Worm (Caenorhabditis elegans) whole organism, late embryonic: ENCODE data around the gene C26B2.8.

Experiments used
- C08G9.2 ChIP-seq: sonication (generic microtip); optimal IDR thresholded peaks from 2 replicates; lab custom pipeline; 2016; ENCODE audit warnings: mild to moderate bottlenecking, missing genetic modification characterization, moderate library complexity, missing compliant biosample characterization
- F13H6.1 ChIP-seq: sonication (generic microtip); optimal IDR thresholded peaks from 2 replicates; lab custom pipeline; 2016; ENCODE audit warnings: missing genetic modification characterization, missing compliant biosample characterization
- K02D7.2 ChIP-seq: sonication (generic microtip); optimal IDR thresholded peaks from 2 replicates; lab custom pipeline; 2017; ENCODE audit warnings: mild to moderate bottlenecking, missing genetic modification characterization, missing compliant biosample characterization
- K09A11.1 ChIP-seq: sonication (generic microtip); optimal IDR thresholded peaks from 2 replicates; lab custom pipeline; 2017; ENCODE audit warnings: antibody characterized with exemption, mild to moderate bottlenecking, missing genetic modification characterization, missing compliant biosample characterization; ENCODE audit not compliant: insufficient read depth
- Y22D7AL.16 ChIP-seq: sonication (generic microtip); optimal IDR thresholded peaks from 2 replicates; lab custom pipeline; 2016; ENCODE audit warnings: missing genetic modification characterization, missing compliant biosample characterization
- ahr-1 ChIP-seq: sonication (generic microtip); optimal IDR thresholded peaks from 2 replicates; lab custom pipeline; 2016; ENCODE audit warnings: missing genetic modification characterization, missing compliant biosample characterization
- ama-1 ChIP-seq: fragments of 150-350 bp; optimal IDR thresholded peaks from 2 replicates; lab custom pipeline; 2014
- ceh-14 ChIP-seq: sonication (generic microtip); optimal IDR thresholded peaks from 2 replicates; lab custom pipeline; 2016; ENCODE audit warnings: missing genotype, missing genetic modification characterization, missing compliant biosample characterization
- ceh-18 ChIP-seq: sonication (generic microtip); optimal IDR thresholded peaks from 2 replicates; lab custom pipeline; 2016; ENCODE audit warnings: missing genetic modification characterization, missing compliant biosample characterization
- ceh-19 ChIP-seq: fragments of 200-800 bp; sonication (Bioruptor generic); optimal IDR thresholded peaks from 2 replicates; lab custom pipeline; 2018; ENCODE audit warnings: mild to moderate bottlenecking, missing genetic modification characterization, missing compliant biosample characterization
- ceh-34 ChIP-seq: sonication (generic microtip); optimal IDR thresholded peaks from 2 replicates; lab custom pipeline; 2016; ENCODE audit warnings: mild to moderate bottlenecking, missing genetic modification characterization, missing compliant biosample characterization
- ceh-48 ChIP-seq: sonication (generic microtip); optimal IDR thresholded peaks from 2 replicates; lab custom pipeline; 2016; ENCODE audit warnings: missing genetic modification characterization, inconsistent platforms, missing compliant biosample characterization
- dve-1 ChIP-seq: sonication (generic microtip); optimal IDR thresholded peaks from 2 replicates; lab custom pipeline; 2017; ENCODE audit warnings: antibody characterized with exemption, mild to moderate bottlenecking, missing genetic modification characterization, missing compliant biosample characterization
- elt-2 ChIP-seq: sonication (generic microtip); optimal IDR thresholded peaks from 2 replicates; lab custom pipeline; 2016; ENCODE audit warnings: missing genetic modification reagents, missing genetic modification characterization, missing compliant biosample characterization
- elt-4 ChIP-seq: sonication (generic microtip); optimal IDR thresholded peaks from 2 replicates; lab custom pipeline; 2016; ENCODE audit warnings: missing genetic modification characterization, missing compliant biosample characterization
- ets-4 ChIP-seq: sonication (generic microtip); optimal IDR thresholded peaks from 2 replicates; lab custom pipeline; 2016; ENCODE audit warnings: missing genetic modification characterization, missing compliant biosample characterization
- fkh-10 ChIP-seq: fragments of 150-350 bp; optimal IDR thresholded peaks from 2 replicates; lab custom pipeline; 2014; ENCODE audit warnings: missing biosample characterization, missing genetic modification reagents, missing genetic modification characterization
- gmeb-2 ChIP-seq: sonication (generic microtip); optimal IDR thresholded peaks from 2 replicates; lab custom pipeline; 2016; ENCODE audit warnings: missing genetic modification characterization, inconsistent platforms, missing compliant biosample characterization
- hlh-13 ChIP-seq: fragments of 200-800 bp; sonication (Bioruptor generic); optimal IDR thresholded peaks from 2 replicates; lab custom pipeline; 2018; ENCODE audit warnings: mild to moderate bottlenecking, missing genetic modification characterization, missing compliant biosample characterization
- hlh-30 ChIP-seq: sonication (generic microtip); optimal IDR thresholded peaks from 2 replicates; lab custom pipeline; 2017; ENCODE audit warnings: antibody characterized with exemption, missing genetic modification characterization, missing compliant biosample characterization; ENCODE audit not compliant: insufficient read depth
- hlh-6 ChIP-seq: sonication (generic microtip); optimal IDR thresholded peaks from 2 replicates; lab custom pipeline; 2016; ENCODE audit warnings: missing genotype, missing genetic modification characterization, missing compliant biosample characterization
- hlh-8 ChIP-seq: sonication (generic microtip); optimal IDR thresholded peaks from 2 replicates; lab custom pipeline; 2016; ENCODE audit warnings: missing genotype, missing genetic modification characterization, missing compliant biosample characterization
- lim-6 ChIP-seq: sonication (generic microtip); optimal IDR thresholded peaks from 2 replicates; lab custom pipeline; 2016; ENCODE audit warnings: missing genetic modification characterization, missing compliant biosample characterization
- lin-11 ChIP-seq: fragments of 200-800 bp; sonication (Bioruptor generic); optimal IDR thresholded peaks from 2 replicates; lab custom pipeline; 2018; ENCODE audit warnings: mild to moderate bottlenecking, missing genetic modification characterization, missing compliant biosample characterization
- nfya-1 ChIP-seq: sonication (generic microtip); optimal IDR thresholded peaks from 2 replicates; lab custom pipeline; 2017; ENCODE audit warnings: missing genetic modification characterization, mild to moderate bottlenecking, missing compliant biosample characterization, antibody characterized with exemption, moderate library complexity
- nhr-11 ChIP-seq: fragments of 150-350 bp; optimal IDR thresholded peaks from 2 replicates; lab custom pipeline; 2014; ENCODE audit warnings: missing biosample characterization, missing genetic modification characterization
- odd-2 ChIP-seq: sonication (generic microtip); optimal IDR thresholded peaks from 2 replicates; lab custom pipeline; 2017; ENCODE audit warnings: antibody characterized with exemption, mild to moderate bottlenecking, missing genetic modification characterization, missing compliant biosample characterization
- pat-9 ChIP-seq: fragments of 200-800 bp; sonication (Bioruptor generic); optimal IDR thresholded peaks from 2 replicates; lab custom pipeline; 2018; ENCODE audit warnings: mild to moderate bottlenecking, missing genetic modification characterization, moderate library complexity, missing compliant biosample characterization
- pax-1 ChIP-seq: fragments of 150-350 bp; optimal IDR thresholded peaks from 2 replicates; lab custom pipeline; 2014; ENCODE audit warnings: missing biosample characterization, missing genetic modification characterization
- rnt-1 ChIP-seq: sonication (generic microtip); optimal IDR thresholded peaks from 2 replicates; lab custom pipeline; 2016; ENCODE audit warnings: missing genetic modification characterization, missing compliant biosample characterization
- sdc-2 ChIP-seq: sonication (generic microtip); optimal IDR thresholded peaks from 2 replicates; lab custom pipeline; 2016; ENCODE audit warnings: missing genotype, missing genetic modification characterization, missing compliant biosample characterization
- sox-2 ChIP-seq: fragments of 200-800 bp; sonication (Bioruptor generic); IDR thresholded peaks from 2 replicates; pipeline ENCODE4 v1.3.6; 2022; ENCODE audit warnings: missing genetic modification reagents, missing genetic modification characterization, missing compliant biosample characterization
- tbx-2 ChIP-seq: sonication (generic microtip); optimal IDR thresholded peaks from 2 replicates; lab custom pipeline; 2016; ENCODE audit warnings: missing genetic modification characterization, missing compliant biosample characterization
- unc-42 ChIP-seq: sonication (generic microtip); optimal IDR thresholded peaks from 2 replicates; lab custom pipeline; 2016; ENCODE audit warnings: missing genotype, missing genetic modification characterization, missing compliant biosample characterization
- unc-86 ChIP-seq: sonication (generic microtip); optimal IDR thresholded peaks from 2 replicates; lab custom pipeline; 2016; ENCODE audit warnings: missing genetic modification characterization, missing compliant biosample characterization
- zip-5 ChIP-seq: sonication (generic microtip); optimal IDR thresholded peaks from 2 replicates; lab custom pipeline; 2016; ENCODE audit warnings: missing genetic modification characterization, missing compliant biosample characterization
- ztf-16 ChIP-seq: sonication (generic microtip); optimal IDR thresholded peaks from 2 replicates; lab custom pipeline; 2017; ENCODE audit warnings: missing genetic modification characterization, missing compliant biosample characterization

The C26B2.8 gene

DNA sequence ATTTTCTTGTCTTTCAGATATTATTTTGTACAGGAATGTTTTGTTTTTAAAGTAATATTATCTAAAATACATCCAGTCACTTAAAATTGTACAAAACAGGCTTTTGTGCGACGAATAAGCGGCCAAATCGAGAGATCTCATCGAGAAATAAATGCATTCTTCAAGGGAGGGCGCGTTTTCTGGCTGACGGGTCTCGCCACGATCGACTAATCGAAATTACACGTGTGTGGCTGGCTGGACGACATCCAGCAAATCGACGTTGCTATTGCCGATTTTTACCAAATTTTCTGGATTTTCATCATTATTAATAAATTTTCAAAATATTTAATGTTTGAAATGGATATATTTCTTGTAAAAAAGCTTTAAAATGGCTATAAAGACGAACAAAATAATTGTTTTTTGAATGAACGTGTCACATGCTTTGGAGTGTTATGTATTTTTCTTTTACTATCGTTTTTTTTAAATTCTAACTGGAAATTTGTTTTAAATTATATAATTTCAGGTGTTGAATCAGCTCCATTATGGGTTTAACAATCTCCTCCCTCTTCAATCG lies 31.8 kb upstream of the C26B2.8 start, which contains the start of gene arf-5:
arf-5 (plus strand) TSS at position 503 of the 553 bp plus-strand sequence.
- TF ChIP-seq tbx-2 (no peak), ahr-1 (tag; lab: Kevin White, UChicago) (no peak), ceh-14 (tag; lab: Kevin White, UChicago) (no peak), sox-2 (GFP tag; lab: Robert Waterston, UW) (no peak), K02D7.2 (no peak), C08G9.2 (tag; lab: Kevin White, UChicago) (no peak), ztf-16 (tag; lab: Kevin White, UChicago) (no peak), lin-11 (tag; lab: Kevin White, UChicago) (no peak), unc-42 (tag; lab: Kevin White, UChicago) (peak; percentile 7), hlh-30 (tag; lab: Kevin White, UChicago) (peak; percentile 35), K09A11.1 (tag; lab: Kevin White, UChicago) (no peak), hlh-6 (tag; lab: Kevin White, UChicago) (no peak), hlh-13 (GFP tag; lab: Kevin White, UChicago) (no peak), nfya-1 (tag; lab: Kevin White, UChicago) (peak; percentile 14), sdc-2 (tag; lab: Kevin White, UChicago) (no peak), lim-6 (no peak), elt-4 (tag; lab: Kevin White, UChicago) (no peak), pat-9 (no peak), fkh-10 (no peak), pax-1 (no peak), hlh-8 (tag; lab: Kevin White, UChicago) (no peak), ceh-48 (tag; lab: Kevin White, UChicago) (no peak), ama-1 (lab: Kevin White, UChicago) (no peak)

DNA sequence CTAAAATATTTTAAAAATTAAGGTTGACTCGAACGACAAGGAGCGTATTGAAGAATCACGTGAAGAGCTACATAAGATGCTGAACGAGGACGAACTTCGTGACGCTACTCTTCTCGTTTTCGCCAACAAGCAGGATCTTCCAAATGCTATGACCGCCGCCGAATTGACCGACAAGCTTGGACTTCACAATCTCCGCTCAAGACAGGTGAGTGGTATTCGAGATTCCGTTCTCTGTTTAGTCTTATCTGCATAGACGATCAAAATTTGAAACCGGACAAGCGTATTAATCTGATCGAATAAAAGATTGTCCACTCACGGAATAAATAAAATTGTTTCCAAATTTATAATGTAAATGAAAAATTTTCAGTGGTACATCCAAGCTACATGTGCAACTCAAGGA lies 30.9 kb upstream of the C26B2.8 start:
- no peak for TF ChIP-seq hlh-13 (GFP tag; lab: Kevin White, UChicago)
- no peak for TF ChIP-seq rnt-1 (tag; lab: Kevin White, UChicago)
- no peak for TF ChIP-seq ceh-34 (tag; lab: Kevin White, UChicago)
- no peak for TF ChIP-seq odd-2
- TF ChIP-seq zip-5 = no peak
- no peak for TF ChIP-seq Y22D7AL.16 (tag; lab: Kevin White, UChicago)
- no peak for TF ChIP-seq ahr-1 (tag; lab: Kevin White, UChicago)
- no peak for TF ChIP-seq K09A11.1 (tag; lab: Kevin White, UChicago)
- TF ChIP-seq ztf-16 (tag; lab: Kevin White, UChicago) = no peak
- TF ChIP-seq nhr-11 (tag; lab: Kevin White, UChicago) = no peak
- TF ChIP-seq dve-1 (tag; lab: Kevin White, UChicago) = no peak

DNA sequence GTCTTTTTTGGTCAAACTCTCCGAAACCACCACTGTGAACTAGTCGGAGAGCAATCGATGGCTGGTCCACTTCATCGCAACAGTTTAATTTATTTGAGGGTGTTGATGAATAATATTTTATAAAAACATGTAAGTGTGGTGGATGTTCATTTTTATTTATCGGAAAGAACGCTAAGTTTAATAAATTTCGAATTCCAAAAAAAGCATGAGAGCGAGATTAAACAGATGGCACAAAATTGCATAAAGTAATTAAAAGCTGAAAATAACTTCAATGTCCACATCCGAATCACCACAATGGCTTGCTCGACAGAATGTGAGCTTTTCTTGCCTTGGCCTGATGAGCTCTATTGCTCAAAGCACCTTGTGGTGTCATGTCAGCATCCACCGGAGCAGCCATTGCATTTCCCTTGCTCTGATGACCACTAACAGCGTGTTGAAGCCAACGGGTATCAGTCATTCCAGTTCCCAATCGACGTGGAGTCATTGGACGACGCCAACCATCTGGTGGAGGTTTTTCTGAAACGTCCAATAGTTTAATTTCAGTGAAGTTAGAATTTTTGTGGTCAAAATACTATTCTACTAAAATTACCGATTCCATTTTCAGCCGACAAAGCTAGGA lies 30.1 kb upstream of the C26B2.8 start:
- TF ChIP-seq ama-1 (lab: Kevin White, UChicago) (peak; percentile 13), ceh-18 (no peak), ets-4 (no peak), pax-1 (no peak), F13H6.1 (no peak)

DNA sequence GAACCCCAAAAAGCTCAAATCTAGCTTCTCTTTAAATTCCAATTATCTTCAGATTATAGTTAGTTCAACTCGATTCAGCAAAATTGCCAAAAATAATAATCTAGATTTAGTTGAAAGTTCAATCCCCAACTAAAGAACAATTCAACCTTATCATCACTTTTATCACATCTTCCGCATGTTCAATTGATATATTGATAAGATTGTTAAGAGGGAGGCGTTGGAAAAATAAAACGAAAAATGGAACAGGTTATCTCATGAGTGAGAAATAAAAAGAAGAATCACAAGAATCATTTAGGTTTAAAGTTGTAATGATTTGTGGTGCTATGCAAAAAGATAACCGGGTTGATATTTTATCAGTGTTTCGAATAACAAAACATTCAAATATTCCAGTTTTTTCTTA lies 28.2 kb upstream of the C26B2.8 start:
- no peak for TF ChIP-seq ceh-19 (GFP tag; lab: Kevin White, UChicago)
- no peak for TF ChIP-seq gmeb-2 (tag; lab: Kevin White, UChicago)
- peak; percentile 84 for TF ChIP-seq elt-2 (tag; lab: Kevin White, UChicago)
- TF ChIP-seq unc-86 (tag; lab: Kevin White, UChicago) = no peak
- TF ChIP-seq, all 69 proteins: peak for 1
